Worm (Caenorhabditis elegans): ENCODE results near the gene klf-1.

The klf-1 gene

DNA sequence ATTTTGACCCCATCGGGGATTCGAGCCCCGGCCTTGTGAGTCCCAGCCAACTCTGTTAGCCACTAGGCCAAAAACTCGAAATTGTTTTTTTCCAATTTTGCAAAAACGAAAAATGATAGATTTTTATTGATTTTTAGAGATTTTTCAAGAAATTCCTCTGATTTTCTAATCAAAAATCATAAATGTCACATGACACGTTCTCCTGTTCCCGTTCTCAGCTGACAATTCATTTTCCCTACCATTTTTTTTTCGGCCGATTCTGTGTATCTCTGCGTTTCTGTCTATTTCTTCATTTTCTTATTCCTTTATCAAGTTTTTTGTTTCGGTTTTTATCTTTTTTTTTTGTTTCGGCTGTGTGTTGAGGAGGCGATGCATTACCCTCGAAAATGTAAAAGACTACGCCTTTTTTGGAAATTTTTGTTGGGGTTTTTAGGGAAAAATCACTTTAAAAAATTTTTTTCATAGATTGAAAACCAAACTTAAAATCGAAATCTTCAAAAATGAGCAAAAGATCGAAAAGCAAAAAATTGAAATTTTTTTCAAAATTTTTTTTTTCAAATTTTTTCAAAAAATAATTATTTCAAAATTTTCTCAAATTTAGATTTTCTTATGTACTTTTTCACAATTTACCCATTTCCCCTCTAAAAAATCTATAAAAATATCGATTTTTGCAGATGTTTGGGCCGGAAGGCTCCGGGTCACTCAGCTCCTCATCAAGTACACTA lies at the start of gene klf-1:
TSS of gene klf-1 (plus strand) at position 675 of the 725 bp plus-strand sequence.
- no peak for TF ChIP-seq cebp-1 (GFP tag; IDR thresholded peaks at IDR 0.05)
- TF ChIP-seq cebp-1 (tag; optimal IDR thresholded peaks at IDR 0.05): peak; percentile 53
- no peak for TF ChIP-seq attf-3 (GFP tag; conservative IDR thresholded peaks at IDR 0.05)
- TF ChIP-seq K11D2.4 (GFP tag; IDR thresholded peaks at IDR 0.05): peak; percentile 69
- peak; percentile 60 for TF ChIP-seq lin-40 (tag; optimal IDR thresholded peaks at IDR 0.05)
- peak in 1 of 2 experiments; percentile 11 for TF ChIP-seq let-607 (tag; optimal IDR thresholded peaks at IDR 0.05)
- no peak for TF ChIP-seq xnd-1 (tag; optimal IDR thresholded peaks at IDR 0.05)
- peak; percentile 9 for TF ChIP-seq tbp1 (GFP tag; optimal IDR thresholded peaks at IDR 0.05)
- TF ChIP-seq ama-1 (optimal IDR thresholded peaks at IDR 0.05): no peak
- no peak for TF ChIP-seq ama-1 (GFP tag; optimal IDR thresholded peaks at IDR 0.05)
- no peak for TF ChIP-seq pha-4 (tag; optimal IDR thresholded peaks at IDR 0.05)
- no peak for TF ChIP-seq ztf-25 (GFP tag; IDR thresholded peaks at IDR 0.05)
- TF ChIP-seq nfyb-1 (GFP tag; IDR thresholded peaks at IDR 0.05): peak; percentile 24; the same call in 1 of the 2 replicates
- no peak for TF ChIP-seq Y67H2A.10 (GFP tag; conservative IDR thresholded peaks at IDR 0.05)
- no peak for TF ChIP-seq madf-8 (GFP tag; conservative IDR thresholded peaks at IDR 0.05)
- TF ChIP-seq C06A6.2 (GFP tag; conservative IDR thresholded peaks at IDR 0.05): 0 out of 2 replicates have a peak, but pooled peaks have one; percentile 42
- peak; percentile 57 for TF ChIP-seq dox-1 (GFP tag; IDR thresholded peaks at IDR 0.05)
- no peak for TF ChIP-seq attf-6 (GFP tag; IDR thresholded peaks at IDR 0.05)
- no peak for TF ChIP-seq somi-1 (GFP tag; optimal IDR thresholded peaks at IDR 0.05)
- TF ChIP-seq lin-26 (GFP tag; IDR thresholded peaks at IDR 0.05): no peak
- TF ChIP-seq T26A5.8 (tag; optimal IDR thresholded peaks at IDR 0.05): no peak
- no peak for TF ChIP-seq nhr-27 (tag; optimal IDR thresholded peaks at IDR 0.05)
- TF ChIP-seq attf-5 (GFP tag; optimal IDR thresholded peaks at IDR 0.05): peak; percentile 33
- TF ChIP-seq mel-28 (tag; optimal IDR thresholded peaks at IDR 0.05; ENCODE audit: borderline replicate concordance): no peak
- TF ChIP-seq ztf-22 (GFP tag; optimal IDR thresholded peaks at IDR 0.05): no peak
- no peak for TF ChIP-seq nhr-179 (tag; optimal IDR thresholded peaks at IDR 0.05)
- peak; percentile 16 for TF ChIP-seq madf-10 (tag; optimal IDR thresholded peaks at IDR 0.05)
- no peak for TF ChIP-seq zim-3 (tag; optimal IDR thresholded peaks at IDR 0.05)
- TF ChIP-seq bed-1 (GFP tag; IDR thresholded peaks at IDR 0.05): no peak
- peak; percentile 50 for TF ChIP-seq ztf-26 (tag; optimal IDR thresholded peaks at IDR 0.05)
- no peak for TF ChIP-seq let-526 (GFP tag; IDR thresholded peaks at IDR 0.05)
- 0 out of 2 replicates have a peak, but pooled peaks have one; percentile 15 for TF ChIP-seq mcd-1 (GFP tag; IDR thresholded peaks at IDR 0.05)
- TF ChIP-seq dpl-1 (GFP tag; optimal IDR thresholded peaks at IDR 0.05): no peak
- TF ChIP-seq ccch-3 (GFP tag; optimal IDR thresholded peaks at IDR 0.05): no peak
- no peak for TF ChIP-seq hsf-1 (GFP tag; IDR thresholded peaks at IDR 0.05)
- TF ChIP-seq hmg-1.2 (GFP tag; IDR thresholded peaks at IDR 0.05): no peak
- TF ChIP-seq snpc-1.1 (tag; optimal IDR thresholded peaks at IDR 0.05; ENCODE audit: insufficient read depth): no peak
- no peak for TF ChIP-seq rec-8 (tag; optimal IDR thresholded peaks at IDR 0.05)
- TF ChIP-seq nhr-80 (tag; optimal IDR thresholded peaks at IDR 0.05): peak; percentile 84
- no peak for TF ChIP-seq him-1 (tag; optimal IDR thresholded peaks at IDR 0.05)
- TF ChIP-seq rpc-1 (optimal IDR thresholded peaks at IDR 0.05): no peak
- TF ChIP-seq rpc-1 (tag; optimal IDR thresholded peaks at IDR 0.05): peak; percentile 52

All from whole organism, young adult.